Worm (Caenorhabditis elegans): ENCODE results near the gene ZK84.2.
A peak's percentile ranks its signal among the peaks of the same experiment; 100 is the strongest.

ce11 chrII:6049546-6049945 is 35.4 kb downstream of the ZK84.2 start:
- TF ChIP-seq ceh-82 (tag; optimal IDR thresholded peaks at IDR 0.05) (no peak), egl-27 (tag; optimal IDR thresholded peaks at IDR 0.05) (no peak), unc-39 (tag; optimal IDR thresholded peaks at IDR 0.05) (no peak), nhr-237 (tag; optimal IDR thresholded peaks at IDR 0.05) (no peak), zag-1 (tag; optimal IDR thresholded peaks at IDR 0.05) (no peak), elt-3 (tag; optimal IDR thresholded peaks at IDR 0.05) (no peak), ztf-11 (tag; optimal IDR thresholded peaks at IDR 0.05) (no peak), gmeb-1 (tag; optimal IDR thresholded peaks at IDR 0.05) (peak; percentile 3), ZK546.5 (tag; optimal IDR thresholded peaks at IDR 0.05) (no peak), ceh-16 (tag; optimal IDR thresholded peaks at IDR 0.05) (no peak), nhr-10 (tag; optimal IDR thresholded peaks at IDR 0.05) (no peak), fos-1 (tag; optimal IDR thresholded peaks at IDR 0.05) (peak; percentile 57), unc-62 (GFP tag; optimal IDR thresholded peaks at IDR 0.05) (no peak)

All from whole organism, L2 larva.